Fruit fly (Drosophila melanogaster) whole organism, pupa: ENCODE data around the gene CG31922.

Source experiments
- CG10348 ChIP-seq: fragments of 200-800 bp; sonication (Bioruptor generic); IDR thresholded peaks from 2 replicates; pipeline ENCODE4 v1.3.6; 2022; ENCODE audit warnings: missing biosample characterization, missing genetic modification characterization
- CG12605 ChIP-seq: fragments of 200-800 bp; sonication (Bioruptor generic); IDR thresholded peaks from 2 replicates; pipeline ENCODE4 v1.3.6; 2022; ENCODE audit warnings: missing biosample characterization, missing genetic modification characterization
- CG13204 ChIP-seq: fragments of 200-800 bp; sonication (Bioruptor generic); optimal IDR thresholded peaks from 2 replicates; lab custom pipeline; 2018; ENCODE audit warnings: missing biosample characterization, mild to moderate bottlenecking, missing genetic modification characterization, moderate library complexity
- CG14655 ChIP-seq: fragments of 200-800 bp; sonication (Bioruptor generic); optimal IDR thresholded peaks from 3 replicates; lab custom pipeline; 2017; ENCODE audit warnings: mild to moderate bottlenecking, missing biosample characterization, missing genetic modification reagents, missing genetic modification characterization
- CG15710 ChIP-seq: fragments of 200-800 bp; sonication (Bioruptor generic); optimal IDR thresholded peaks from 2 replicates; lab custom pipeline; 2018; ENCODE audit warnings: missing biosample characterization, mild to moderate bottlenecking, missing genetic modification characterization, moderate library complexity
- CG17806 ChIP-seq: fragments of 200-800 bp; sonication (Bioruptor generic); optimal IDR thresholded peaks from 2 replicates; lab custom pipeline; 2018; ENCODE audit warnings: missing biosample characterization, mild to moderate bottlenecking, missing genetic modification characterization, moderate library complexity
- CG32121 ChIP-seq: fragments of 200-800 bp; sonication (Bioruptor generic); IDR thresholded peaks from 2 replicates; pipeline ENCODE4 v1.3.6; 2022; ENCODE audit warnings: missing biosample characterization, missing genetic modification characterization
- CG34367 ChIP-seq: fragments of 200-800 bp; sonication (Bioruptor generic); optimal IDR thresholded peaks from 2 replicates; lab custom pipeline; 2018; ENCODE audit warnings: missing biosample characterization, mild to moderate bottlenecking, missing genetic modification characterization
- CG4496 ChIP-seq: fragments of 200-800 bp; sonication (Bioruptor generic); IDR thresholded peaks from 3 replicates; pipeline ENCODE4 v1.3.6; 2022; ENCODE audit warnings: missing biosample characterization, missing genetic modification characterization
- CG8159 ChIP-seq: fragments of 200-800 bp; sonication (Bioruptor generic); optimal IDR thresholded peaks from 3 replicates; lab custom pipeline; 2018; ENCODE audit warnings: missing biosample characterization, mild to moderate bottlenecking, missing genetic modification characterization, moderate library complexity
- CG8301 ChIP-seq: fragments of 200-800 bp; sonication (Bioruptor generic); optimal IDR thresholded peaks from 2 replicates; lab custom pipeline; 2018; ENCODE audit warnings: missing biosample characterization, mild to moderate bottlenecking, missing genetic modification characterization
- CG9948 ChIP-seq: fragments of 200-800 bp; sonication (Bioruptor generic); optimal IDR thresholded peaks from 2 replicates; lab custom pipeline; 2018; ENCODE audit warnings: missing biosample characterization, mild to moderate bottlenecking, missing genetic modification characterization, moderate library complexity
- D1 ChIP-seq: fragments of 200-800 bp; sonication (Bioruptor generic); optimal IDR thresholded peaks from 2 replicates; lab custom pipeline; 2018; ENCODE audit warnings: missing biosample characterization, mild to moderate bottlenecking, missing genetic modification characterization, moderate library complexity
- EcR ChIP-seq: fragments of 200-800 bp; sonication (Bioruptor generic); optimal IDR thresholded peaks from 3 replicates; lab custom pipeline; 2019; ENCODE audit warnings: missing biosample characterization, missing genetic modification characterization, mild to moderate bottlenecking, moderate library complexity, missing genetic modification reagents
- Ets98B ChIP-seq: fragments of 200-800 bp; sonication (Bioruptor generic); IDR thresholded peaks from 2 replicates; pipeline ENCODE4 v1.3.6; 2022; ENCODE audit warnings: missing biosample characterization, missing genetic modification characterization
- Pif1A ChIP-seq: fragments of 200-800 bp; sonication (Bioruptor generic); optimal IDR thresholded peaks from 3 replicates; lab custom pipeline; 2016; ENCODE audit warnings: missing biosample characterization, missing genetic modification characterization
- Pif1B ChIP-seq: fragments of 200-800 bp; sonication (Bioruptor generic); optimal IDR thresholded peaks from 3 replicates; lab custom pipeline; 2016; ENCODE audit warnings: missing biosample characterization, missing genetic modification characterization
- Snoo ChIP-seq: fragments of 200-800 bp; sonication (Bioruptor generic); optimal IDR thresholded peaks from 3 replicates; lab custom pipeline; 2017; ENCODE audit warnings: missing biosample characterization, mild to moderate bottlenecking, missing genetic modification characterization, inconsistent platforms
- fd96Ca ChIP-seq: fragments of 200-800 bp; sonication (Bioruptor generic); IDR thresholded peaks from 3 replicates; pipeline ENCODE4 v1.3.6; 2022; ENCODE audit warnings: missing biosample characterization, missing genetic modification characterization
- gl ChIP-seq: fragments of 200-800 bp; sonication (Bioruptor generic); optimal IDR thresholded peaks from 2 replicates; lab custom pipeline; 2018; ENCODE audit warnings: missing biosample characterization, mild to moderate bottlenecking, missing genetic modification characterization
- rn ChIP-seq: fragments of 200-800 bp; sonication (Bioruptor generic); IDR thresholded peaks from 2 replicates; pipeline ENCODE4 v1.3.6; 2022; ENCODE audit warnings: missing biosample characterization, missing genetic modification characterization

CG31922 gene

dm6 chr2L:1157357-1157678 is 12.7 kb upstream of the CG31922 start:
- TF ChIP-seq CG15710 (tag; lab: Kevin White, UChicago): peak; percentile 5
- TF ChIP-seq CG8301 (tag; lab: Kevin White, UChicago): no peak

- TF ChIP-seq CG32121: peak; percentile 26; the same call in 1 of the 2 replicates
- TF ChIP-seq CG9948 (tag; lab: Kevin White, UChicago): peak; percentile 23
- peak; percentile 15 for TF ChIP-seq CG8301 (tag; lab: Kevin White, UChicago)
- no peak for TF ChIP-seq gl (tag; lab: Kevin White, UChicago)
- no peak for TF ChIP-seq CG4496
- TF ChIP-seq fd96Ca (GFP tag; lab: Robert Waterston, UW): no peak
- TF ChIP-seq Snoo (tag; lab: Kevin White, UChicago): no peak
- peak; percentile 82 for TF ChIP-seq EcR (GFP tag; lab: Kevin White, UChicago)
- no peak for TF ChIP-seq CG10348 (GFP tag; lab: Robert Waterston, UW)
- no peak for TF ChIP-seq CG12605
- TF ChIP-seq CG15710 (tag; lab: Kevin White, UChicago): peak; percentile 48
- TF ChIP-seq Pif1A (GFP tag; lab: Kevin White, UChicago): no peak
- TF ChIP-seq CG34367 (tag; lab: Kevin White, UChicago): no peak
- no peak for TF ChIP-seq Pif1B (GFP tag; lab: Kevin White, UChicago)
- peak; percentile 20 for TF ChIP-seq CG17806 (tag; lab: Kevin White, UChicago)
- peak; percentile 7; the same call in 1 of the 2 replicates for TF ChIP-seq Ets98B (GFP tag; lab: Robert Waterston, UW)
- TF ChIP-seq CG8159 (tag; lab: Kevin White, UChicago): peak; percentile 53
- TF ChIP-seq rn (GFP tag; lab: Robert Waterston, UW): no peak
These were observed 12.1 kb upstream of the CG31922 start, which contains the start of gene capt for dm6 chr2L:1157679-1158518. Gene capt, minus strand, starts transcription at chr2L:1158262.

- TF ChIP-seq CG4496: 0 out of 3 replicates have a peak, but pooled peaks have one; percentile 42
- 0 out of 3 replicates have a peak, but pooled peaks have one; percentile 38 for TF ChIP-seq fd96Ca (GFP tag; lab: Robert Waterston, UW)
- TF ChIP-seq CG8301 (tag; lab: Kevin White, UChicago): no peak
These were observed 11.3 kb upstream of the CG31922 start, which contains the start of gene Tango14 for dm6 chr2L:1158519-1159319. Gene Tango14, plus strand, starts transcription at chr2L:1158661.

dm6 chr2L:1163538-1164143 is 6.3 kb upstream of the CG31922 start, which contains the start of gene CG5080:
Gene CG5080, minus strand, starts transcription at chr2L:1163886.
- TF ChIP-seq CG13204 (GFP tag; lab: Kevin White, UChicago) (no peak), CG17806 (tag; lab: Kevin White, UChicago) (no peak), Pif1A (GFP tag; lab: Kevin White, UChicago) (no peak), CG15710 (tag; lab: Kevin White, UChicago) (no peak), CG12605 (no peak), CG4496 (no peak), fd96Ca (GFP tag; lab: Robert Waterston, UW) (0 out of 3 replicates have a peak, but pooled peaks have one; percentile 16), CG8301 (tag; lab: Kevin White, UChicago) (no peak)
- TF ChIP-seq, all 21 proteins: peak for 1

dm6 chr2L:1164294-1164693 is 5.7 kb upstream of the CG31922 start, which contains the start of gene IntS14:
Gene IntS14, plus strand, starts transcription at chr2L:1164443.
- TF ChIP-seq rn (GFP tag; lab: Robert Waterston, UW): no peak
- TF ChIP-seq D1: no peak
- TF ChIP-seq CG15710 (tag; lab: Kevin White, UChicago): no peak
- TF ChIP-seq CG10348 (GFP tag; lab: Robert Waterston, UW): no peak
- no peak for TF ChIP-seq CG4496
- no peak for TF ChIP-seq Pif1B (GFP tag; lab: Kevin White, UChicago)
- no peak for TF ChIP-seq Ets98B (GFP tag; lab: Robert Waterston, UW)
- TF ChIP-seq CG8301 (tag; lab: Kevin White, UChicago): no peak
- TF ChIP-seq CG17806 (tag; lab: Kevin White, UChicago): no peak
- no peak for TF ChIP-seq CG34367 (tag; lab: Kevin White, UChicago)
- TF ChIP-seq Snoo (tag; lab: Kevin White, UChicago): no peak
- TF ChIP-seq Pif1A (GFP tag; lab: Kevin White, UChicago): no peak
- TF ChIP-seq EcR (GFP tag; lab: Kevin White, UChicago): no peak
- no peak for TF ChIP-seq CG14655
- TF ChIP-seq CG13204 (GFP tag; lab: Kevin White, UChicago): no peak
- TF ChIP-seq gl (tag; lab: Kevin White, UChicago): no peak
- TF ChIP-seq CG8159 (tag; lab: Kevin White, UChicago): no peak
- TF ChIP-seq fd96Ca (GFP tag; lab: Robert Waterston, UW): no peak
